Worm (Caenorhabditis elegans) whole organism, L1 larva: Measurements from ENCODE around the gene tmd-2.

Experiments
- C34B4.2 ChIP-seq: sonication (generic microtip); optimal IDR thresholded peaks from 2 replicates; lab custom pipeline; 2017; ENCODE audit warnings: mild to moderate bottlenecking, missing genetic modification characterization, missing compliant biosample characterization
- fos-1 ChIP-seq: fragments of 150-350 bp; optimal IDR thresholded peaks from 2 replicates; lab custom pipeline; 2014; ENCODE audit warnings: missing biosample characterization, missing genetic modification characterization
- lin-39 ChIP-seq: fragments of 150-350 bp; optimal IDR thresholded peaks from 2 replicates; lab custom pipeline; 2014; ENCODE audit warnings: missing biosample characterization, missing genetic modification reagents, missing genetic modification characterization
- lsy-2 ChIP-seq, 2 experiments: fragments of 150-350 bp; optimal IDR thresholded peaks; 2 replicates each; lab custom pipeline; 2014; ENCODE audit warnings: missing biosample characterization in 2 of 2, missing genetic modification characterization in 2 of 2
- nhr-28 ChIP-seq: fragments of 150-350 bp; optimal IDR thresholded peaks from 2 replicates; lab custom pipeline; 2014; ENCODE audit warnings: missing biosample characterization, missing genetic modification characterization
- pax-3 ChIP-seq: fragments of 200-800 bp; sonication (Bioruptor generic); optimal IDR thresholded peaks from 2 replicates; lab custom pipeline; 2018; ENCODE audit warnings: mild to moderate bottlenecking, missing genetic modification characterization, moderate library complexity, missing compliant biosample characterization
- xbp-1 ChIP-seq: sonication (generic microtip); optimal IDR thresholded peaks from 2 replicates; lab custom pipeline; 2016; ENCODE audit warnings: missing genetic modification characterization, missing compliant biosample characterization

- no peak for TF ChIP-seq C34B4.2
- TF ChIP-seq pax-3 (tag; lab: Kevin White, UChicago): no peak
- TF ChIP-seq lin-39 (tag; lab: Kevin White, UChicago): no peak
- TF ChIP-seq lsy-2 (tag; optimal IDR thresholded peaks at IDR 0.05; lab: Kevin White, UChicago): no peak
- TF ChIP-seq nhr-28 (tag; lab: Kevin White, UChicago): no peak
- TF ChIP-seq fos-1 (tag; lab: Kevin White, UChicago): no peak
- TF ChIP-seq xbp-1 (tag; lab: Kevin White, UChicago): no peak
These were observed 46.2 kb upstream of the tmd-2 start for ce11 chrV:8288125-8288806.
